Fruit fly (Drosophila melanogaster) whole organism, embryonic: ENCODE results near the gene CG31139.

Experiments used
- Aef1 ChIP-seq: fragments of 200-800 bp; sonication (Bioruptor generic); IDR thresholded peaks from 3 replicates; pipeline ENCODE4 v1.3.6; 2022; ENCODE audit warnings: missing biosample characterization, missing genetic modification characterization
- CG11695 ChIP-seq: fragments of 200-800 bp; sonication (Bioruptor generic); IDR thresholded peaks from 3 replicates; pipeline ENCODE4 v1.3.6; 2022; ENCODE audit warnings: missing biosample characterization, missing genetic modification characterization
- CG17829 ChIP-seq: fragments of 200-800 bp; optimal IDR thresholded peaks from 2 replicates; lab custom pipeline; 2019; ENCODE audit warnings: missing biosample characterization, mild to moderate bottlenecking, missing genetic modification characterization, moderate library complexity
- CG30020 ChIP-seq: fragments of 200-800 bp; optimal IDR thresholded peaks from 2 replicates; lab custom pipeline; 2019; ENCODE audit warnings: missing biosample characterization, mild to moderate bottlenecking, missing genetic modification characterization, moderate library complexity
- CG3281 ChIP-seq: fragments of 200-800 bp; sonication (Bioruptor generic); optimal IDR thresholded peaks from 3 replicates; lab custom pipeline; 2017; ENCODE audit warnings: missing biosample characterization, mild to moderate bottlenecking, missing genetic modification characterization
- CG42726 ChIP-seq: fragments of 200-800 bp; sonication (Bioruptor generic); IDR thresholded peaks from 2 replicates; pipeline ENCODE4 v1.3.6; 2022; ENCODE audit warnings: missing biosample characterization, missing genetic modification characterization; ENCODE audit not compliant: partially characterized antibody
- CG4730 ChIP-seq: fragments of 200-800 bp; sonication (Bioruptor generic); IDR thresholded peaks from 2 replicates; pipeline ENCODE4 v1.3.6; 2022; ENCODE audit warnings: missing biosample characterization, missing genetic modification characterization
- CG5180 ChIP-seq: fragments of 200-800 bp; sonication (Bioruptor generic); optimal IDR thresholded peaks from 3 replicates; lab custom pipeline; 2017; ENCODE audit warnings: missing biosample characterization, missing genetic modification characterization, mild to moderate bottlenecking, moderate library complexity, missing genetic modification reagents
- CG6791 ChIP-seq: fragments of 200-800 bp; sonication (Bioruptor generic); IDR thresholded peaks from 3 replicates; pipeline ENCODE4 v1.3.6; 2022; ENCODE audit warnings: missing biosample characterization, missing genetic modification characterization; ENCODE audit not compliant: partially characterized antibody
- CG8290 ChIP-seq, 3 experiments: fragments of 200-800 bp; sonication (Bioruptor generic); optimal IDR thresholded peaks; 2 replicates each; lab custom pipeline; 2016 to 2019; ENCODE audit warnings: missing biosample characterization in 3 of 3, missing genetic modification characterization in 3 of 3, mild to moderate bottlenecking in 2 of 3, moderate library complexity in 1 of 3
- Dll ChIP-seq: fragments of 200-800 bp; sonication (Bioruptor generic); IDR thresholded peaks from 4 replicates; pipeline ENCODE4 v1.3.6; 2022; ENCODE audit warnings: missing biosample characterization, missing genetic modification characterization; ENCODE audit not compliant: partially characterized antibody
- Doc3 ChIP-seq: fragments of 200-800 bp; sonication (Bioruptor generic); IDR thresholded peaks from 3 replicates; pipeline ENCODE4 v1.3.6; 2022; ENCODE audit warnings: missing biosample characterization, missing genetic modification characterization; ENCODE audit not compliant: partially characterized antibody
- Drgx ChIP-seq: fragments of 200-800 bp; sonication (Bioruptor generic); IDR thresholded peaks from 2 replicates; pipeline ENCODE4 v1.3.6; 2022; ENCODE audit warnings: missing biosample characterization, missing genetic modification characterization
- E2f1 ChIP-seq: fragments of 200-800 bp; sonication (Bioruptor generic); IDR thresholded peaks from 2 replicates; pipeline ENCODE4 v1.3.6; 2022; ENCODE audit warnings: missing biosample characterization, missing genetic modification characterization
- Eip74EF ChIP-seq, 2 experiments: fragments of 200-800 bp in 1 of 2; fragments of >200 bp in 1 of 2; sonication (Bioruptor generic) in 1 of 2; optimal IDR thresholded peaks; 2 replicates each; lab custom pipeline; 2017 to 2019; ENCODE audit warnings: missing biosample characterization in 2 of 2, missing genetic modification characterization in 2 of 2, mild to moderate bottlenecking in 1 of 2, moderate library complexity in 1 of 2
- Ets65A ChIP-seq: fragments of 200-800 bp; sonication (Bioruptor generic); peaks from one replicate; lab custom pipeline; 2016; ENCODE audit warnings: missing biosample characterization, missing genetic modification characterization
- HmgD ChIP-seq: fragments of 200-800 bp; sonication (Bioruptor generic); optimal IDR thresholded peaks from 3 replicates; lab custom pipeline; 2016; ENCODE audit warnings: missing biosample characterization, missing genetic modification characterization
- Lhr ChIP-seq: fragments of 200-800 bp; sonication (Bioruptor generic); optimal IDR thresholded peaks from 3 replicates; lab custom pipeline; 2017; ENCODE audit warnings: mild to moderate bottlenecking, missing biosample characterization, missing genetic modification reagents, missing genetic modification characterization
- MESR4 ChIP-seq: fragments of 200-800 bp; sonication (Bioruptor generic); optimal IDR thresholded peaks from 2 replicates; lab custom pipeline; 2018; ENCODE audit warnings: missing biosample characterization, mild to moderate bottlenecking, missing genetic modification characterization, moderate library complexity
- Neu2 ChIP-seq: fragments of 200-800 bp; sonication (Bioruptor generic); optimal IDR thresholded peaks from 3 replicates; lab custom pipeline; 2016; ENCODE audit warnings: missing biosample characterization, missing genetic modification characterization, borderline replicate concordance
- Oaz ChIP-seq: fragments of 200-800 bp; sonication (Bioruptor generic); IDR thresholded peaks from 2 replicates; pipeline ENCODE4 v1.3.6; 2022; ENCODE audit warnings: missing biosample characterization, missing genetic modification characterization
- Spps ChIP-seq: fragments of 200-800 bp; sonication (Bioruptor generic); optimal IDR thresholded peaks from 2 replicates; lab custom pipeline; 2018; ENCODE audit warnings: missing biosample characterization, mild to moderate bottlenecking, missing genetic modification characterization
- Taf1 ChIP-seq: fragments of 200-800 bp; sonication (Bioruptor generic); IDR thresholded peaks from 2 replicates; pipeline ENCODE4 v1.3.6; 2022; ENCODE audit warnings: missing biosample characterization, missing genetic modification characterization
- Trl ChIP-seq, 3 experiments: fragments of >200 bp in 2 of 3; fragments of 200-800 bp in 1 of 3; sonication (Bioruptor generic) in 1 of 3; optimal IDR thresholded peaks; 2 replicates in 1 of 3; 3 replicates in 2 of 3; lab custom pipeline; 2016 to 2017; ENCODE audit warnings: missing biosample characterization in 1 of 3, missing genetic modification characterization in 1 of 3
- abd-A ChIP-seq: fragments of 200-800 bp; sonication (Bioruptor generic); optimal IDR thresholded peaks from 3 replicates; lab custom pipeline; 2019; ENCODE audit warnings: missing biosample characterization, mild to moderate bottlenecking, missing genetic modification characterization, moderate library complexity
- ato ChIP-seq: fragments of 200-800 bp; sonication (Bioruptor generic); IDR thresholded peaks from 2 replicates; pipeline ENCODE4 v1.3.6; 2022; ENCODE audit warnings: missing biosample characterization, missing genetic modification characterization; ENCODE audit not compliant: partially characterized antibody
- bigmax ChIP-seq: fragments of 200-800 bp; sonication (Bioruptor generic); optimal IDR thresholded peaks from 2 replicates; lab custom pipeline; 2018; ENCODE audit warnings: missing biosample characterization, mild to moderate bottlenecking, missing genetic modification characterization
- cg ChIP-seq: fragments of 200-800 bp; sonication (Bioruptor generic); optimal IDR thresholded peaks from 3 replicates; lab custom pipeline; 2019; ENCODE audit warnings: missing biosample characterization, mild to moderate bottlenecking, missing genetic modification characterization, moderate library complexity
- dpn ChIP-seq, 2 experiments: fragments of 200-800 bp; sonication (Bioruptor generic); optimal IDR thresholded peaks; 3 replicates each; lab custom pipeline; 2016; ENCODE audit warnings: missing biosample characterization in 2 of 2, missing genetic modification characterization in 2 of 2
- fd3F ChIP-seq: fragments of 200-800 bp; sonication (Bioruptor generic); optimal IDR thresholded peaks from 2 replicates; lab custom pipeline; 2018; ENCODE audit warnings: missing biosample characterization, mild to moderate bottlenecking, missing genetic modification characterization, moderate library complexity
- knrl ChIP-seq: fragments of 200-800 bp; sonication (Bioruptor generic); IDR thresholded peaks from 3 replicates; pipeline ENCODE4 v1.3.6; 2022; ENCODE audit warnings: missing biosample characterization, missing genetic modification characterization; ENCODE audit not compliant: partially characterized antibody
- mam ChIP-seq: fragments of 200-800 bp; sonication (Bioruptor generic); optimal IDR thresholded peaks from 3 replicates; lab custom pipeline; 2016; ENCODE audit warnings: missing biosample characterization, missing genetic modification characterization
- nerfin-1 ChIP-seq: fragments of 200-800 bp; sonication (Bioruptor generic); optimal IDR thresholded peaks from 3 replicates; lab custom pipeline; 2019; ENCODE audit warnings: missing biosample characterization, mild to moderate bottlenecking, missing genetic modification characterization, moderate library complexity
- nmo ChIP-seq: fragments of 200-800 bp; sonication (Bioruptor generic); optimal IDR thresholded peaks from 2 replicates; lab custom pipeline; 2018; ENCODE audit warnings: missing biosample characterization, mild to moderate bottlenecking, missing genetic modification characterization, moderate library complexity
- nom ChIP-seq: fragments of 200-800 bp; sonication (Bioruptor generic); optimal IDR thresholded peaks from 2 replicates; lab custom pipeline; 2017; ENCODE audit warnings: missing biosample characterization, missing genetic modification characterization, mild to moderate bottlenecking, moderate library complexity, missing genetic modification reagents
- psq ChIP-seq: fragments of 200-800 bp; sonication (Bioruptor generic); optimal IDR thresholded peaks from 2 replicates; lab custom pipeline; 2017; ENCODE audit warnings: missing biosample characterization, missing genetic modification characterization
- sc ChIP-seq, 3 experiments: fragments of >200 bp in 2 of 3; fragments of 200-800 bp in 1 of 3; sonication (Bioruptor generic) in 1 of 3; optimal IDR thresholded peaks; 2 replicates in 2 of 3; 3 replicates in 1 of 3; lab custom pipeline; 2017; ENCODE audit warnings: mild to moderate bottlenecking in 1 of 3, missing biosample characterization in 1 of 3, missing genetic modification characterization in 1 of 3, missing genetic modification reagents in 1 of 3
- sd ChIP-seq: fragments of 200-800 bp; sonication (Bioruptor generic); optimal IDR thresholded peaks from 3 replicates; lab custom pipeline; 2018; ENCODE audit warnings: missing biosample characterization, mild to moderate bottlenecking, missing genetic modification characterization, moderate library complexity
- sens ChIP-seq: fragments of 200-800 bp; sonication (Bioruptor generic); peaks from one replicate; lab custom pipeline; 2016; ENCODE audit warnings: missing biosample characterization, missing genetic modification characterization
- sna ChIP-seq: fragments of 200-800 bp; sonication (Bioruptor generic); IDR thresholded peaks from 2 replicates; pipeline ENCODE4 v1.3.6; 2022; ENCODE audit warnings: missing biosample characterization, missing genetic modification characterization; ENCODE audit not compliant: partially characterized antibody
- tio ChIP-seq: fragments of 200-800 bp; sonication (Bioruptor generic); optimal IDR thresholded peaks from 2 replicates; lab custom pipeline; 2017; ENCODE audit warnings: missing biosample characterization, missing genetic modification characterization, inconsistent platforms
- tna ChIP-seq: fragments of 200-800 bp; sonication (Bioruptor generic); IDR thresholded peaks from 2 replicates; pipeline ENCODE4 v1.3.6; 2022; ENCODE audit warnings: missing biosample characterization, missing genetic modification characterization; ENCODE audit not compliant: partially characterized antibody
- trem ChIP-seq: fragments of 200-800 bp; optimal IDR thresholded peaks from 3 replicates; lab custom pipeline; 2019; ENCODE audit warnings: missing biosample characterization, mild to moderate bottlenecking, missing genetic modification characterization, moderate library complexity
- z ChIP-seq: fragments of 200-800 bp; sonication (Bioruptor generic); IDR thresholded peaks from 3 replicates; pipeline ENCODE4 v1.3.6; 2022; ENCODE audit warnings: missing biosample characterization, missing genetic modification characterization

The CG31139 gene

DNA sequence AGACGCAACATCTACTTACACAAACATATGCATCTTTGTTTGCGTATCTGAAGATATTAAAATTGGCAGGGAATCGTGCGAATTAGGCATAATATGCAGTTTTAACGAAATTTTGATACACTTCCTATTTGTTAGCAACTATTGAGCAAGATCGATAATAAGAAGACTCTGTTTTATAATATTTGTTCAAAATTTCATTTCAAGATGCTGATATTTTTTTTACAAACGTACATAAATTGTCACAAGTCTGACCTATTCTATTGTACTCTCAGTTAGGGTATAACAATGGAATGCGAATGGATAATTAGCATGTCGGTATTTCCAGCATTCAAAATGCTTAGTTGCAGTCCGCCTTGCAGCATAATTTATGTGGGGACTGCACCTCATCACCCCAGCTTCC, 21.0 kb downstream of the CG31139 start (continued):
- TF ChIP-seq Taf1 (GFP tag; lab: Robert Waterston, UW) (no peak), Oaz (GFP tag; lab: Robert Waterston, UW) (no peak), fd3F (GFP tag; lab: Kevin White, UChicago) (no peak), sc (optimal IDR thresholded peaks at IDR 0.05; lab: Kevin White, UChicago) (no peak), sc (GFP tag; optimal IDR thresholded peaks at IDR 0.05; lab: Kevin White, UChicago) (no peak), CG11695 (GFP tag; lab: Robert Waterston, UW) (no peak), Dll (no peak), nom (no peak), E2f1 (GFP tag; lab: Robert Waterston, UW) (no peak)

DNA sequence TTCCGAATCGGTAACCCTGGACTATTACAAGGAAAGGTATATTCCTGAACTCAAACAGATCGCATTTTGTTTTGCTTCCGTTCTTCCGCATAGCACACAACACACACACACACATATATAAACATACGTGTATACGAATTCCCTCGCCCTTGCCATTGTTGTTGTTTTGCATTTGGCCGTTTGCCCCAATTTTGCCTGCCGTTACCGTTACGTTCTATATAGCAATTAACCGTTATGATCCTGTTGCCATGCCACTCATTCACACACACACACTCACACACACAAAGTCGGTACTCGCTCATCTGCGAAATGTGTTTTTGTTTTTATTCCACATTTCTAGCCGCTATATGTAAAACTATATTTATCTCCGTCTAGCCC, 21.4 kb downstream of the CG31139 start:
- TF ChIP-seq cg (GFP tag; lab: Kevin White, UChicago) (peak; percentile 71), HmgD (GFP tag; lab: Kevin White, UChicago) (peak; percentile 27), nerfin-1 (peak; percentile 41), sd (tag; lab: Kevin White, UChicago) (peak; percentile 28), abd-A (no peak), Eip74EF (GFP tag; optimal IDR thresholded peaks at IDR 0.05; lab: Kevin White, UChicago) (peak in 1 of 2 experiments; percentile 70), CG4730 (GFP tag; lab: Robert Waterston, UW) (no peak)

DNA sequence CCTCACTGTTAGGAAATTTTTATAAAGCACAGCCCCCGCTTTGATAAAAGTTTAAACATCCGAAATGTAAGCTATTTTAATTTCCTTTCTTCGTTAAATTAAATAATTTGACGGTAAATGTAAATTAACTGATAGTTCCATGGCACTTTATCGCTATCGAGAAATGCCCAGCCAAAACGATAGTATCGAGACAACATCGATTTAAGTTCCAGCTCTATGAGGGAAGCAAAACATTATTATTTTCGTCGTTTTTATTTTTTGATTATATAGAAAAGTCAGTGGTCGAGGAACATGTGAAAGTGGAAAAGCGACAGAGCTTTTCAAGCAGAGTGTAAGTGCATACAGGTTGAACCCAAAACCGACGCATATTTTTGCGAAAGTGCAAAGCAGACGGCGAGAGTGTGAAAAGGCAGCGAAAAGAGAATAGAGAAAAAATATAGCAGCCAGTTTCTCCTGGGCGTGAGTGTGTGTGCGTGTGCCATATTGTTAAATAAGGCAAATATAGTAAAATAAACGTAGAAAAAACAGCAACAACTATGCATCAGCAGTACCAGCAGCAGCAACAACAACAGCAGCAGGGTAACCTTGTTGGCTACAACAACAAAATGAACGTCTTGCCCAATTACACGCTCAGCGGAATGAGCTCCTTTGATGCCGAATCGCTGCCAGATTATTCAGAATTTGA, 21.9 kb downstream of the CG31139 start, which contains the start of gene CG45049:
Gene CG45049 (plus strand): TSS at position 197 of the 685 bp plus-strand sequence.
- peak; percentile 83 for TF ChIP-seq sens (GFP tag; lab: Kevin White, UChicago)
- TF ChIP-seq sna = peak; percentile 65
- peak; percentile 35 for TF ChIP-seq Ets65A (GFP tag; lab: Kevin White, UChicago)
- TF ChIP-seq trem = peak; percentile 4
- peak; percentile 92 for TF ChIP-seq ato
- no peak for TF ChIP-seq z (GFP tag; lab: Robert Waterston, UW)
- no peak for TF ChIP-seq tio (GFP tag; lab: Kevin White, UChicago)
- TF ChIP-seq bigmax = no peak
- TF ChIP-seq Lhr = no peak
- peak; percentile 91 for TF ChIP-seq tna (GFP tag; lab: Robert Waterston, UW)
- no peak for TF ChIP-seq Spps (tag; lab: Kevin White, UChicago)
- TF ChIP-seq Doc3 (GFP tag; lab: Robert Waterston, UW) = peak; percentile 81
- TF ChIP-seq CG5180 (GFP tag; lab: Kevin White, UChicago) = no peak
- peak; percentile 95 for TF ChIP-seq CG6791
- peak; percentile 46 for TF ChIP-seq psq (GFP tag; lab: Kevin White, UChicago)
- TF ChIP-seq CG8290 (GFP tag; optimal IDR thresholded peaks at IDR 0.05; lab: Kevin White, UChicago) = no peak
- peak in 1 of 2 experiments; percentile 5 for TF ChIP-seq CG8290 (tag; optimal IDR thresholded peaks at IDR 0.05; lab: Kevin White, UChicago)
- no peak for TF ChIP-seq Drgx (GFP tag; lab: Robert Waterston, UW)
- peak; percentile 29; the same call in 2 of the 3 replicates for TF ChIP-seq Aef1 (GFP tag; lab: Robert Waterston, UW)
- peak; percentile 27 for TF ChIP-seq CG3281 (GFP tag; lab: Kevin White, UChicago)
- TF ChIP-seq CG17829 = no peak
- peak; percentile 94 for TF ChIP-seq CG42726 (GFP tag; lab: Robert Waterston, UW)
- TF ChIP-seq CG30020 (tag; lab: Kevin White, UChicago) = no peak
- TF ChIP-seq Trl (optimal IDR thresholded peaks at IDR 0.05; lab: Kevin White, UChicago) = peak in 1 of 2 experiments; percentile 69
- TF ChIP-seq Trl (GFP tag; optimal IDR thresholded peaks at IDR 0.05; lab: Kevin White, UChicago) = no peak
- peak; percentile 25 for TF ChIP-seq nmo
- TF ChIP-seq MESR4 = peak; percentile 57
- no peak for TF ChIP-seq Neu2 (GFP tag; lab: Kevin White, UChicago)
- no peak for TF ChIP-seq Taf1 (GFP tag; lab: Robert Waterston, UW)
- TF ChIP-seq dpn (GFP tag; optimal IDR thresholded peaks at IDR 0.05; lab: Kevin White, UChicago) = peak in 1 of 2 experiments; percentile 31
- TF ChIP-seq knrl (GFP tag; lab: Robert Waterston, UW) = peak; percentile 91
- peak; percentile 25 for TF ChIP-seq mam (GFP tag; lab: Kevin White, UChicago)
